Fruit fly (Drosophila melanogaster): Measurements from ENCODE around the gene dac.

The dac gene

DNA sequence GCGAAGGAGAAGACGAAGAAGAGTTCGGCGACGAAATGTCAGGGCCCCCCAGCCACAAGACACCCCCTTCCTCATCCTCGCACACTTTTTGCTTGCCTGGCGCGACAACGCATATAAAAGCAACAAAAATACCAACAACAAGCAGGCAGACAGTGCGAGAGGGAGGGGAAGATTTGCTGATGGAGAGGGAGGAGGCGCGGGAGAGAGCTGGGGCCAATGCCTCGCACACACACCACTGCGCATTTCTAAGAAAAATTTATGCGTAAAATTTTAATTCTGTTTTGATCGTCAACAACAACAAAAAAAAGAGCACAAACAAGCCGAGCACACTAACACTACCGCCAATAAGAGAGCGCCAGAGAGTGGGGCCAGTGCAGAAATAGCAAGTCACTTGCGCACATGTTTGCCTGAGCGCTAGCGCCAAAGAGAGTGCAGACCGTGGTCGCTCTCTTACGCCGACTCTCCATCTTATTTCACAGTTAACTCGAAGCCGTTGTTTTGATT lies 40.3 kb upstream of the dac start (continued):
- TF ChIP-seq odd (GFP tag; optimal IDR thresholded peaks at IDR 0.05) (peak; percentile 48), da (GFP tag; optimal IDR thresholded peaks at IDR 0.05) (no peak), CG16813 (GFP tag; IDR thresholded peaks at IDR 0.05; ENCODE audit: partially characterized antibody) (0 out of 3 replicates have a peak, but pooled peaks have one; percentile 15), danr (GFP tag; IDR thresholded peaks at IDR 0.05) (no peak), emc (GFP tag; optimal IDR thresholded peaks at IDR 0.05) (no peak), CG4404 (GFP tag; IDR thresholded peaks at IDR 0.05) (no peak), CHES-1-like (GFP tag; optimal IDR thresholded peaks at IDR 0.05) (peak; percentile 44), MESR4 (GFP tag; optimal IDR thresholded peaks at IDR 0.05) (no peak), Ravus (GFP tag; IDR thresholded peaks at IDR 0.05) (no peak), CG7839 (tag; optimal IDR thresholded peaks at IDR 0.05) (no peak), croc (GFP tag; conservative IDR thresholded peaks at IDR 0.05) (no peak), CkIIα-i1 (GFP tag; IDR thresholded peaks at IDR 0.05) (0 out of 2 replicates have a peak, but pooled peaks have one; percentile 18), unc-4 (GFP tag; IDR thresholded peaks at IDR 0.05; ENCODE audit: partially characterized antibody) (0 out of 2 replicates have a peak, but pooled peaks have one; percentile 38), gfzf (GFP tag; optimal IDR thresholded peaks at IDR 0.05) (no peak), Oli (tag; optimal IDR thresholded peaks at IDR 0.05) (no peak), Poxn (GFP tag; IDR thresholded peaks at IDR 0.05) (no peak), Atf6 (GFP tag; IDR thresholded peaks at IDR 0.05) (peak; percentile 68; the same call in 1 of the 2 replicates), nom (GFP tag; optimal IDR thresholded peaks at IDR 0.05) (peak; percentile 80), gro (GFP tag; optimal IDR thresholded peaks at IDR 0.05) (peak; percentile 80), ATbp (GFP tag; optimal IDR thresholded peaks at IDR 0.05) (peak; percentile 65), seq (GFP tag; IDR thresholded peaks at IDR 0.05) (0 out of 2 replicates have a peak, but pooled peaks have one; percentile 31), gsb (GFP tag; IDR thresholded peaks at IDR 0.05) (no peak), repo (GFP tag; optimal IDR thresholded peaks at IDR 0.05) (no peak), sens-2 (GFP tag; IDR thresholded peaks at IDR 0.05) (no peak), C15 (GFP tag; IDR thresholded peaks at IDR 0.05) (no peak), cg (GFP tag; optimal IDR thresholded peaks at IDR 0.05) (peak; percentile 95), gsb-n (tag; optimal IDR thresholded peaks at IDR 0.05) (peak; percentile 58), CG14860 (GFP tag; IDR thresholded peaks at IDR 0.05; ENCODE audit: partially characterized antibody) (no peak), CG1602 (GFP tag; optimal IDR thresholded peaks at IDR 0.05) (no peak), prd (optimal IDR thresholded peaks at IDR 0.05) (no peak), prd (GFP tag; IDR thresholded peaks at IDR 0.05) (no peak), Pdp1 (GFP tag; optimal IDR thresholded peaks at IDR 0.05) (peak in 1 of 2 experiments; percentile 27), Drgx (GFP tag; IDR thresholded peaks at IDR 0.05) (peak; percentile 87), CG15696 (tag; optimal IDR thresholded peaks at IDR 0.05) (peak; percentile 31), CG1233 (GFP tag; optimal IDR thresholded peaks at IDR 0.05) (no peak), sisA (GFP tag; IDR thresholded peaks at IDR 0.05) (no peak), CG4282 (GFP tag; optimal IDR thresholded peaks at IDR 0.05) (no peak), fu2 (GFP tag; optimal IDR thresholded peaks at IDR 0.05) (no peak), CG6689 (GFP tag; IDR thresholded peaks at IDR 0.05) (0 out of 2 replicates have a peak, but pooled peaks have one; percentile 7), D19A (tag; optimal IDR thresholded peaks at IDR 0.05) (peak; percentile 56), Ets65A (GFP tag) (no peak), Awh (GFP tag; IDR thresholded peaks at IDR 0.05) (no peak), CG15073 (GFP tag; optimal IDR thresholded peaks at IDR 0.05) (no peak), CG13287 (GFP tag; IDR thresholded peaks at IDR 0.05; ENCODE audit: partially characterized antibody) (peak; percentile 46; the same call in 1 of the 2 replicates), pho (GFP tag; optimal IDR thresholded peaks at IDR 0.05) (no peak), CG7556 (GFP tag; optimal IDR thresholded peaks at IDR 0.05) (no peak), CG17829 (tag; optimal IDR thresholded peaks at IDR 0.05) (no peak), CG1529 (GFP tag; optimal IDR thresholded peaks at IDR 0.05) (no peak), CG6654 (GFP tag; optimal IDR thresholded peaks at IDR 0.05) (no peak), Bgb (GFP tag; IDR thresholded peaks at IDR 0.05; ENCODE audit: partially characterized antibody) (peak; percentile 67), NfI (GFP tag; optimal IDR thresholded peaks at IDR 0.05) (peak; percentile 18)

Measured in whole organism, embryonic.